Worm (Caenorhabditis elegans) whole organism, young adult: Measurements from ENCODE around the gene F54B11.9.
A peak's percentile ranks its signal among the peaks of the same experiment; 100 is the strongest.

Source experiments
- B0019.2 ChIP-seq: fragments of 200-800 bp; sonication (Bioruptor generic); conservative IDR thresholded peaks from 2 replicates; pipeline ENCODE4 v1.3.6; 2022; ENCODE audit warnings: missing genetic modification reagents, missing genetic modification characterization, missing compliant biosample characterization
- B0035.1 ChIP-seq: sonication (generic microtip); optimal IDR thresholded peaks from 2 replicates; lab custom pipeline; 2016; ENCODE audit warnings: missing genetic modification characterization, mild to moderate bottlenecking, missing compliant biosample characterization, missing genotype, missing genetic modification reagents
- F23B12.7 ChIP-seq: sonication (generic microtip); optimal IDR thresholded peaks from 2 replicates; lab custom pipeline; 2017; ENCODE audit warnings: missing genetic modification characterization, mild to moderate bottlenecking, missing compliant biosample characterization, antibody characterized with exemption, moderate library complexity; ENCODE audit not compliant: insufficient read depth
- F49E8.2 ChIP-seq: sonication (generic microtip); optimal IDR thresholded peaks from 3 replicates; lab custom pipeline; 2017; ENCODE audit warnings: missing genetic modification characterization, mild to moderate bottlenecking, missing compliant biosample characterization, antibody characterized with exemption, moderate library complexity; ENCODE audit not compliant: insufficient read depth
- K11D2.4 ChIP-seq: fragments of 200-800 bp; sonication (Bioruptor generic); IDR thresholded peaks from 2 replicates; pipeline ENCODE4 v1.3.6; 2022; ENCODE audit warnings: missing genetic modification reagents, missing genetic modification characterization, missing compliant biosample characterization
- K12H6.12 ChIP-seq: fragments of 200-800 bp; sonication (Bioruptor generic); optimal IDR thresholded peaks from 2 replicates; lab custom pipeline; 2018; ENCODE audit warnings: mild to moderate bottlenecking, missing genetic modification characterization, missing compliant biosample characterization
- Y53F4B.3 ChIP-seq: fragments of 200-800 bp; sonication (Bioruptor generic); IDR thresholded peaks from 2 replicates; pipeline ENCODE4 v1.3.6; 2022; ENCODE audit warnings: missing genetic modification reagents, missing genetic modification characterization, missing compliant biosample characterization
- Y67H2A.10 ChIP-seq: fragments of 200-800 bp; sonication (Bioruptor generic); conservative IDR thresholded peaks from 2 replicates; pipeline ENCODE4 v1.3.6; 2022; ENCODE audit warnings: missing genetic modification reagents, missing genetic modification characterization, missing compliant biosample characterization
- Y95B8A.8 ChIP-seq: fragments of 200-800 bp; sonication (Bioruptor generic); IDR thresholded peaks from 2 replicates; pipeline ENCODE4 v1.3.6; 2022; ENCODE audit warnings: missing genetic modification reagents, missing genetic modification characterization, missing compliant biosample characterization
- athp-1 ChIP-seq: sonication (generic microtip); optimal IDR thresholded peaks from 2 replicates; lab custom pipeline; 2017; ENCODE audit warnings: mild to moderate bottlenecking, missing genetic modification characterization, missing compliant biosample characterization
- attf-3 ChIP-seq: fragments of 200-800 bp; sonication (Bioruptor generic); conservative IDR thresholded peaks from 2 replicates; pipeline ENCODE4 v1.3.6; 2022; ENCODE audit warnings: missing genetic modification reagents, missing genetic modification characterization, missing compliant biosample characterization
- attf-5 ChIP-seq: fragments of 200-800 bp; sonication (Bioruptor generic); optimal IDR thresholded peaks from 2 replicates; lab custom pipeline; 2018; ENCODE audit warnings: mild to moderate bottlenecking, missing genetic modification characterization, missing compliant biosample characterization
- attf-6 ChIP-seq: fragments of 200-800 bp; sonication (Bioruptor generic); IDR thresholded peaks from 2 replicates; pipeline ENCODE4 v1.3.6; 2022; ENCODE audit warnings: missing genetic modification reagents, missing genetic modification characterization, missing compliant biosample characterization
- bed-2 ChIP-seq: fragments of 200-800 bp; sonication (Bioruptor generic); IDR thresholded peaks from 2 replicates; pipeline ENCODE4 v1.3.6; 2022; ENCODE audit warnings: missing genetic modification reagents, missing genetic modification characterization, missing compliant biosample characterization
- ceh-100 ChIP-seq: fragments of 200-800 bp; sonication (Bioruptor generic); IDR thresholded peaks from 2 replicates; pipeline ENCODE4 v1.3.6; 2022; ENCODE audit warnings: missing genetic modification reagents, missing genetic modification characterization, missing compliant biosample characterization
- ceh-40 ChIP-seq: fragments of 200-800 bp; sonication (Bioruptor generic); IDR thresholded peaks from 2 replicates; pipeline ENCODE4 v1.3.6; 2022; ENCODE audit warnings: missing genetic modification characterization, missing compliant biosample characterization
- chd-7 ChIP-seq: sonication (generic microtip); optimal IDR thresholded peaks from 2 replicates; lab custom pipeline; 2016; ENCODE audit warnings: mild to moderate bottlenecking, missing genetic modification characterization, moderate library complexity, missing compliant biosample characterization
- dox-1 ChIP-seq: fragments of 200-800 bp; sonication (Bioruptor generic); IDR thresholded peaks from 2 replicates; pipeline ENCODE4 v1.3.6; 2022; ENCODE audit warnings: missing genetic modification reagents, missing genetic modification characterization, missing compliant biosample characterization
- dpl-1 ChIP-seq: fragments of 150-350 bp; optimal IDR thresholded peaks from 2 replicates; lab custom pipeline; 2014; ENCODE audit warnings: missing biosample characterization, missing genetic modification reagents, missing genetic modification characterization
- ekl-4 ChIP-seq: fragments of 200-800 bp; sonication (Bioruptor generic); IDR thresholded peaks from 2 replicates; pipeline ENCODE4 v1.3.6; 2022; ENCODE audit warnings: missing genetic modification reagents, missing genetic modification characterization, missing compliant biosample characterization
- fkh-3 ChIP-seq: sonication (generic microtip); optimal IDR thresholded peaks from 2 replicates; lab custom pipeline; 2016; ENCODE audit warnings: mild to moderate bottlenecking, missing genetic modification characterization, missing compliant biosample characterization
- hlh-26 ChIP-seq: fragments of 200-800 bp; sonication (Bioruptor generic); conservative IDR thresholded peaks from 2 replicates; pipeline ENCODE4 v1.3.6; 2022; ENCODE audit warnings: missing genetic modification reagents, missing genetic modification characterization, missing compliant biosample characterization
- hmg-1.2 ChIP-seq: fragments of 200-800 bp; sonication (Bioruptor generic); IDR thresholded peaks from 2 replicates; pipeline ENCODE4 v1.3.6; 2022; ENCODE audit warnings: missing genetic modification reagents, missing genetic modification characterization, missing compliant biosample characterization
- hmg-20 ChIP-seq: fragments of 200-800 bp; sonication (Bioruptor generic); IDR thresholded peaks from 2 replicates; pipeline ENCODE4 v1.3.6; 2022; ENCODE audit warnings: missing genetic modification reagents, missing genetic modification characterization, missing compliant biosample characterization
- lin-35 ChIP-seq, 3 experiments: fragments of 150-350 bp in 2 of 3; sonication (generic microtip) in 1 of 3; optimal IDR thresholded peaks; 2 replicates each; lab custom pipeline; 2014 to 2018; ENCODE audit warnings: missing biosample characterization in 3 of 3, missing genetic modification characterization in 3 of 3, missing genetic modification reagents in 3 of 3
- lin-40 ChIP-seq: sonication (generic microtip); optimal IDR thresholded peaks from 2 replicates; lab custom pipeline; 2016; ENCODE audit warnings: missing genetic modification characterization, mild to moderate bottlenecking, missing compliant biosample characterization, missing genotype, missing genetic modification reagents
- lsl-1 ChIP-seq: fragments of 200-800 bp; sonication (Bioruptor generic); optimal IDR thresholded peaks from 2 replicates; lab custom pipeline; 2018; ENCODE audit warnings: mild to moderate bottlenecking, missing genetic modification characterization, moderate library complexity, missing compliant biosample characterization
- madf-10 ChIP-seq: sonication (generic microtip); optimal IDR thresholded peaks from 2 replicates; lab custom pipeline; 2016; ENCODE audit warnings: mild to moderate bottlenecking, missing genetic modification characterization, missing compliant biosample characterization
- mcd-1 ChIP-seq: fragments of 200-800 bp; sonication (Bioruptor generic); IDR thresholded peaks from 2 replicates; pipeline ENCODE4 v1.3.6; 2022; ENCODE audit warnings: missing genetic modification reagents, missing genetic modification characterization, missing compliant biosample characterization
- mel-28 ChIP-seq: sonication (generic microtip); optimal IDR thresholded peaks from 2 replicates; lab custom pipeline; 2016; ENCODE audit warnings: borderline replicate concordance, mild to moderate bottlenecking, missing genetic modification characterization, missing compliant biosample characterization
- mes-4 ChIP-seq: sonication (generic microtip); optimal IDR thresholded peaks from 2 replicates; lab custom pipeline; 2016; ENCODE audit warnings: missing genotype, missing genetic modification characterization, missing compliant biosample characterization
- nfyb-1 ChIP-seq: fragments of 200-800 bp; sonication (Bioruptor generic); IDR thresholded peaks from 2 replicates; pipeline ENCODE4 v1.3.6; 2022; ENCODE audit warnings: missing genetic modification reagents, missing genetic modification characterization, missing compliant biosample characterization
- nhr-80 ChIP-seq: sonication (generic microtip); optimal IDR thresholded peaks from 2 replicates; lab custom pipeline; 2016; ENCODE audit warnings: missing genetic modification characterization, missing compliant biosample characterization
- rec-8 ChIP-seq, 2 experiments: sonication (generic microtip); optimal IDR thresholded peaks; 2 replicates each; lab custom pipeline; 2016; ENCODE audit warnings: mild to moderate bottlenecking in 2 of 2, missing genetic modification characterization in 2 of 2, missing genetic modification reagents in 2 of 2, missing genotype in 2 of 2, missing biosample characterization in 1 of 2, missing compliant biosample characterization in 1 of 2, moderate library complexity in 1 of 2
- repo-1 ChIP-seq: sonication (generic microtip); optimal IDR thresholded peaks from 2 replicates; lab custom pipeline; 2017; ENCODE audit warnings: mild to moderate bottlenecking, missing genetic modification characterization, missing compliant biosample characterization
- snpc-1.3 ChIP-seq: sonication (generic microtip); optimal IDR thresholded peaks from 2 replicates; lab custom pipeline; 2017; ENCODE audit warnings: missing genetic modification characterization, mild to moderate bottlenecking, missing compliant biosample characterization, antibody characterized with exemption, moderate library complexity, missing genotype, missing genetic modification reagents; ENCODE audit not compliant: insufficient read depth
- snpc-3.4 ChIP-seq: sonication (generic microtip); optimal IDR thresholded peaks from 2 replicates; lab custom pipeline; 2017; ENCODE audit warnings: missing genetic modification characterization, mild to moderate bottlenecking, missing compliant biosample characterization, antibody characterized with exemption, moderate library complexity, missing genotype, missing genetic modification reagents
- tlf-1 ChIP-seq: fragments of 200-800 bp; sonication (Bioruptor generic); optimal IDR thresholded peaks from 2 replicates; lab custom pipeline; 2018; ENCODE audit warnings: mild to moderate bottlenecking, missing genetic modification characterization, missing compliant biosample characterization
- unc-130 ChIP-seq: sonication (generic microtip); optimal IDR thresholded peaks from 2 replicates; lab custom pipeline; 2016; ENCODE audit warnings: missing genetic modification reagents, missing genetic modification characterization, missing compliant biosample characterization
- xnd-1 ChIP-seq: sonication (generic microtip); optimal IDR thresholded peaks from 2 replicates; lab custom pipeline; 2016; ENCODE audit warnings: missing genotype, missing genetic modification reagents, missing genetic modification characterization, missing compliant biosample characterization
- ztf-25 ChIP-seq: fragments of 200-800 bp; sonication (Bioruptor generic); IDR thresholded peaks from 2 replicates; pipeline ENCODE4 v1.3.6; 2022; ENCODE audit warnings: missing genetic modification reagents, missing genetic modification characterization, missing compliant biosample characterization
- ztf-26 ChIP-seq: sonication (generic microtip); optimal IDR thresholded peaks from 2 replicates; lab custom pipeline; 2017; ENCODE audit warnings: missing genetic modification characterization, missing compliant biosample characterization
- ztf-28 ChIP-seq: fragments of 200-800 bp; sonication (Bioruptor generic); IDR thresholded peaks from 2 replicates; pipeline ENCODE4 v1.3.6; 2022; ENCODE audit warnings: missing genetic modification reagents, missing genetic modification characterization, missing compliant biosample characterization
- ztf-3 ChIP-seq: fragments of 200-800 bp; sonication (Bioruptor generic); optimal IDR thresholded peaks from 2 replicates; lab custom pipeline; 2018; ENCODE audit warnings: mild to moderate bottlenecking, missing genetic modification characterization, missing compliant biosample characterization

Gene F54B11.9

ce11 chrX:13596003-13596767 is 9.2 kb upstream of the F54B11.9 start, which contains the start of gene F54B11.5:
F54B11.5 (minus strand) TSS chrX:13596068.
- TF ChIP-seq hlh-26 (GFP tag; lab: Robert Waterston, UW) = no peak
- TF ChIP-seq lin-35 (GFP tag; optimal IDR thresholded peaks at IDR 0.05; lab: Kevin White, UChicago) = peak in 1 of 3 experiments; percentile 37
- TF ChIP-seq snpc-1.3 (tag; lab: Kevin White, UChicago) = no peak
- no peak for TF ChIP-seq lsl-1 (GFP tag; lab: Kevin White, UChicago)
- peak; percentile 57 for TF ChIP-seq attf-5 (GFP tag; lab: Kevin White, UChicago)
- TF ChIP-seq attf-3 (GFP tag; lab: Robert Waterston, UW) = peak; percentile 89
- TF ChIP-seq chd-7 (tag; lab: Kevin White, UChicago) = no peak
- TF ChIP-seq snpc-3.4 (tag; lab: Kevin White, UChicago) = no peak
- TF ChIP-seq lin-40 (tag; lab: Kevin White, UChicago) = peak; percentile 9
- TF ChIP-seq hmg-20 = no peak
- TF ChIP-seq hmg-1.2 = peak; percentile 61; the same call in 1 of the 2 replicates
- peak; percentile 25 for TF ChIP-seq nhr-80 (tag; lab: Kevin White, UChicago)

ce11 chrX:13598021-13598499 is 7.3 kb upstream of the F54B11.9 start, which contains the start of gene bra-1:
bra-1 (plus strand) TSS chrX:13598449.
- TF ChIP-seq ekl-4 (GFP tag; lab: Robert Waterston, UW) (no peak), mes-4 (tag; lab: Kevin White, UChicago) (no peak), unc-130 (no peak), xnd-1 (tag; lab: Kevin White, UChicago) (no peak), ceh-100 (GFP tag; lab: Robert Waterston, UW) (no peak), dpl-1 (GFP tag; lab: Kevin White, UChicago) (no peak), attf-6 (GFP tag; lab: Robert Waterston, UW) (no peak), F23B12.7 (no peak), lin-35 (GFP tag; optimal IDR thresholded peaks at IDR 0.05; lab: Kevin White, UChicago) (peak in 1 of 3 experiments; percentile 40), repo-1 (tag; lab: Kevin White, UChicago) (no peak), F49E8.2 (tag; lab: Kevin White, UChicago) (no peak), ztf-28 (GFP tag; lab: Robert Waterston, UW) (no peak), madf-10 (tag; lab: Kevin White, UChicago) (no peak), ztf-25 (GFP tag; lab: Robert Waterston, UW) (no peak), dox-1 (GFP tag; lab: Robert Waterston, UW) (peak; percentile 50; the same call in 1 of the 2 replicates), K11D2.4 (GFP tag; lab: Robert Waterston, UW) (no peak), attf-3 (GFP tag; lab: Robert Waterston, UW) (peak; percentile 89), attf-5 (GFP tag; lab: Kevin White, UChicago) (peak; percentile 35), Y67H2A.10 (GFP tag; lab: Robert Waterston, UW) (no peak), Y53F4B.3 (GFP tag; lab: Robert Waterston, UW) (no peak), bed-2 (GFP tag; lab: Robert Waterston, UW) (no peak), nfyb-1 (GFP tag; lab: Robert Waterston, UW) (no peak), K12H6.12 (tag; lab: Kevin White, UChicago) (peak; percentile 6), athp-1 (tag; lab: Kevin White, UChicago) (no peak), mcd-1 (GFP tag; lab: Robert Waterston, UW) (no peak), tlf-1 (GFP tag; lab: Kevin White, UChicago) (no peak), B0019.2 (GFP tag; lab: Robert Waterston, UW) (no peak), fkh-3 (tag; lab: Kevin White, UChicago) (no peak), Y95B8A.8 (GFP tag; lab: Robert Waterston, UW) (no peak), ztf-26 (no peak), B0035.1 (tag; lab: Kevin White, UChicago) (no peak), rec-8 (tag; optimal IDR thresholded peaks at IDR 0.05; lab: Kevin White, UChicago) (no peak), mel-28 (no peak), ztf-3 (GFP tag; lab: Kevin White, UChicago) (no peak), ceh-40 (GFP tag; lab: Robert Waterston, UW) (0 out of 2 replicates have a peak, but pooled peaks have one; percentile 19)
